Fruit fly (Drosophila melanogaster) whole organism, embryonic: Measurements from ENCODE around the gene CG7183.

ENCODE experiments used
- Ada2b ChIP-seq: fragments of 200-800 bp; sonication (Bioruptor generic); IDR thresholded peaks from 2 replicates; pipeline ENCODE4 v1.3.6; 2022; ENCODE audit warnings: missing biosample characterization, missing genetic modification characterization
- Adf1 ChIP-seq: fragments of 200-800 bp; sonication (Bioruptor generic); IDR thresholded peaks from 2 replicates; pipeline ENCODE4 v1.3.6; 2022; ENCODE audit warnings: missing biosample characterization, missing genetic modification characterization
- CG10431 ChIP-seq: fragments of 200-800 bp; sonication (Bioruptor generic); optimal IDR thresholded peaks from 3 replicates; lab custom pipeline; 2018; ENCODE audit warnings: missing biosample characterization, mild to moderate bottlenecking, missing genetic modification characterization
- CG12659 ChIP-seq: fragments of 200-800 bp; sonication (Bioruptor generic); optimal IDR thresholded peaks from 3 replicates; lab custom pipeline; 2017; ENCODE audit warnings: mild to moderate bottlenecking, missing biosample characterization, missing genetic modification reagents, missing genetic modification characterization
- CG15269 ChIP-seq: fragments of 200-800 bp; sonication (Bioruptor generic); optimal IDR thresholded peaks from 2 replicates; lab custom pipeline; 2018; ENCODE audit warnings: missing biosample characterization, mild to moderate bottlenecking, missing genetic modification characterization, moderate library complexity
- CG16779 ChIP-seq: fragments of 200-800 bp; sonication (Bioruptor generic); IDR thresholded peaks from 2 replicates; pipeline ENCODE4 v1.3.6; 2022; ENCODE audit warnings: missing biosample characterization, missing genetic modification characterization
- CG16813 ChIP-seq: fragments of 200-800 bp; sonication (Bioruptor generic); IDR thresholded peaks from 3 replicates; pipeline ENCODE4 v1.3.6; 2022; ENCODE audit warnings: missing biosample characterization, missing genetic modification characterization; ENCODE audit not compliant: partially characterized antibody
- CG16863 ChIP-seq: fragments of 200-800 bp; sonication (Bioruptor generic); optimal IDR thresholded peaks from 3 replicates; lab custom pipeline; 2016; ENCODE audit warnings: missing biosample characterization, missing genetic modification characterization
- CG18599 ChIP-seq: fragments of 200-800 bp; sonication (Bioruptor generic); optimal IDR thresholded peaks from 3 replicates; lab custom pipeline; 2017; ENCODE audit warnings: missing biosample characterization, missing genetic modification characterization, mild to moderate bottlenecking, moderate library complexity, missing genetic modification reagents
- CG2875 ChIP-seq: fragments of 200-800 bp; sonication (Bioruptor generic); optimal IDR thresholded peaks from 2 replicates; lab custom pipeline; 2017; ENCODE audit warnings: missing biosample characterization, mild to moderate bottlenecking, missing genetic modification characterization, missing genetic modification reagents
- CG3407 ChIP-seq: fragments of 200-800 bp; sonication (Bioruptor generic); optimal IDR thresholded peaks from 2 replicates; lab custom pipeline; 2018; ENCODE audit warnings: missing biosample characterization, mild to moderate bottlenecking, missing genetic modification characterization
- CG34224 ChIP-seq: fragments of 200-800 bp; sonication (Bioruptor generic); IDR thresholded peaks from 3 replicates; pipeline ENCODE4 v1.3.6; 2022; ENCODE audit warnings: missing biosample characterization, missing genetic modification characterization; ENCODE audit not compliant: partially characterized antibody
- CG4360 ChIP-seq: fragments of 200-800 bp; sonication (Bioruptor generic); IDR thresholded peaks from 2 replicates; pipeline ENCODE4 v1.3.6; 2022; ENCODE audit warnings: missing biosample characterization, missing genetic modification characterization
- CG4854 ChIP-seq: fragments of 200-800 bp; sonication (Bioruptor generic); optimal IDR thresholded peaks from 2 replicates; lab custom pipeline; 2016; ENCODE audit warnings: missing biosample characterization, missing genetic modification characterization, inconsistent platforms
- CG6175 ChIP-seq: fragments of 200-800 bp; sonication (Bioruptor generic); IDR thresholded peaks from 3 replicates; pipeline ENCODE4 v1.3.6; 2022; ENCODE audit warnings: missing biosample characterization, missing genetic modification characterization
- Dfd ChIP-seq, 2 experiments: fragments of >200 bp; optimal IDR thresholded peaks; 2 replicates each; lab custom pipeline; 2017; ENCODE audit warnings: missing biosample characterization in 2 of 2, missing genetic modification characterization in 2 of 2
- Dref ChIP-seq: fragments of 200-800 bp; sonication (Bioruptor generic); IDR thresholded peaks from 2 replicates; pipeline ENCODE4 v1.3.6; 2022; ENCODE audit warnings: missing biosample characterization, missing genetic modification characterization
- Ets65A ChIP-seq: fragments of 200-800 bp; sonication (Bioruptor generic); peaks from one replicate; lab custom pipeline; 2016; ENCODE audit warnings: missing biosample characterization, missing genetic modification characterization
- NFAT ChIP-seq: fragments of 200-800 bp; sonication (Bioruptor generic); IDR thresholded peaks from 2 replicates; pipeline ENCODE4 v1.3.6; 2022; ENCODE audit warnings: missing biosample characterization, missing genetic modification characterization
- Nf-YB ChIP-seq: fragments of 200-800 bp; sonication (Bioruptor generic); optimal IDR thresholded peaks from 3 replicates; lab custom pipeline; 2019; ENCODE audit warnings: missing biosample characterization, mild to moderate bottlenecking, missing genetic modification characterization, moderate library complexity
- NfI ChIP-seq: fragments of 200-800 bp; sonication (Bioruptor generic); optimal IDR thresholded peaks from 3 replicates; lab custom pipeline; 2018; ENCODE audit warnings: missing biosample characterization, mild to moderate bottlenecking, missing genetic modification characterization, moderate library complexity
- Oli ChIP-seq: fragments of 200-800 bp; sonication (Bioruptor generic); optimal IDR thresholded peaks from 2 replicates; lab custom pipeline; 2018; ENCODE audit warnings: missing biosample characterization, mild to moderate bottlenecking, missing genetic modification characterization, moderate library complexity
- Sin3A ChIP-seq: fragments of >200 bp; optimal IDR thresholded peaks from 2 replicates; lab custom pipeline; 2018
- Taf1 ChIP-seq: fragments of 200-800 bp; sonication (Bioruptor generic); IDR thresholded peaks from 2 replicates; pipeline ENCODE4 v1.3.6; 2022; ENCODE audit warnings: missing biosample characterization, missing genetic modification characterization
- abd-A ChIP-seq: fragments of 200-800 bp; sonication (Bioruptor generic); optimal IDR thresholded peaks from 3 replicates; lab custom pipeline; 2019; ENCODE audit warnings: missing biosample characterization, mild to moderate bottlenecking, missing genetic modification characterization, moderate library complexity
- bcd ChIP-seq: fragments of 200-800 bp; sonication (Bioruptor generic); optimal IDR thresholded peaks from 2 replicates; lab custom pipeline; 2017; ENCODE audit warnings: missing biosample characterization, mild to moderate bottlenecking, missing genetic modification characterization
- ci ChIP-seq: fragments of 200-800 bp; sonication (Bioruptor generic); IDR thresholded peaks from 3 replicates; pipeline ENCODE4 v1.3.6; 2022; ENCODE audit warnings: missing biosample characterization, missing genetic modification characterization
- crp ChIP-seq, 2 experiments: fragments of 200-800 bp; sonication (Bioruptor generic); optimal IDR thresholded peaks; 2 replicates in 1 of 2; 3 replicates in 1 of 2; lab custom pipeline; 2017; ENCODE audit warnings: missing biosample characterization in 2 of 2, missing genetic modification characterization in 2 of 2, mild to moderate bottlenecking in 1 of 2, moderate library complexity in 1 of 2
- danr ChIP-seq: fragments of 200-800 bp; sonication (Bioruptor generic); IDR thresholded peaks from 2 replicates; pipeline ENCODE4 v1.3.6; 2022; ENCODE audit warnings: missing biosample characterization, missing genetic modification characterization
- dati ChIP-seq: fragments of 200-800 bp; sonication (Bioruptor generic); IDR thresholded peaks from 2 replicates; pipeline ENCODE4 v1.3.6; 2022; ENCODE audit warnings: missing biosample characterization, missing genetic modification characterization
- esg ChIP-seq: fragments of 200-800 bp; sonication (Bioruptor generic); conservative IDR thresholded peaks from 2 replicates; pipeline ENCODE4 v1.3.6; 2022; ENCODE audit warnings: missing biosample characterization, missing genetic modification characterization
- fd96Cb ChIP-seq: fragments of 200-800 bp; sonication (Bioruptor generic); optimal IDR thresholded peaks from 2 replicates; lab custom pipeline; 2018; ENCODE audit warnings: missing biosample characterization, mild to moderate bottlenecking, missing genetic modification characterization, moderate library complexity
- gt ChIP-seq: fragments of 200-800 bp; sonication (Bioruptor generic); IDR thresholded peaks from 2 replicates; pipeline ENCODE4 v1.3.6; 2022; ENCODE audit warnings: missing biosample characterization, missing genetic modification characterization
- hkb ChIP-seq, 2 experiments: fragments of 200-800 bp in 1 of 2; fragments of >200 bp in 1 of 2; sonication (Bioruptor generic) in 1 of 2; IDR thresholded peaks in 1 of 2; optimal IDR thresholded peaks in 1 of 2; 2 replicates each; pipeline versions ENCODE4 v1.3.6 to Lab custom; 2017 to 2022; ENCODE audit warnings: missing biosample characterization in 1 of 2, missing genetic modification characterization in 1 of 2
- jigr1 ChIP-seq: fragments of 200-800 bp; sonication (Bioruptor generic); IDR thresholded peaks from 3 replicates; pipeline ENCODE4 v1.3.6; 2022; ENCODE audit warnings: missing biosample characterization, missing genetic modification characterization
- kay ChIP-seq: fragments of 200-800 bp; sonication (Bioruptor generic); optimal IDR thresholded peaks from 2 replicates; lab custom pipeline; 2016; ENCODE audit warnings: missing biosample characterization, missing genetic modification characterization
- odd ChIP-seq: fragments of 200-800 bp; sonication (Bioruptor generic); optimal IDR thresholded peaks from 2 replicates; lab custom pipeline; 2017; ENCODE audit warnings: missing biosample characterization, mild to moderate bottlenecking, missing genetic modification characterization
- phol ChIP-seq: fragments of 200-800 bp; sonication (Bioruptor generic); optimal IDR thresholded peaks from 3 replicates; lab custom pipeline; 2018; ENCODE audit warnings: missing biosample characterization, mild to moderate bottlenecking, missing genetic modification characterization, moderate library complexity
- pum ChIP-seq: fragments of 200-800 bp; sonication (Bioruptor generic); optimal IDR thresholded peaks from 2 replicates; lab custom pipeline; 2016; ENCODE audit warnings: missing biosample characterization, missing genetic modification characterization
- pzg ChIP-seq: fragments of 200-800 bp; sonication (Bioruptor generic); optimal IDR thresholded peaks from 3 replicates; lab custom pipeline; 2018; ENCODE audit warnings: missing biosample characterization, mild to moderate bottlenecking, missing genetic modification characterization, moderate library complexity
- ro ChIP-seq: fragments of 200-800 bp; sonication (Bioruptor generic); IDR thresholded peaks from 2 replicates; pipeline ENCODE4 v1.3.6; 2022; ENCODE audit warnings: missing biosample characterization, missing genetic modification characterization
- seq ChIP-seq: fragments of 200-800 bp; sonication (Bioruptor generic); IDR thresholded peaks from 2 replicates; pipeline ENCODE4 v1.3.6; 2022; ENCODE audit warnings: missing biosample characterization, missing genetic modification characterization
- slp2 ChIP-seq: fragments of 200-800 bp; sonication (Bioruptor generic); optimal IDR thresholded peaks from 2 replicates; lab custom pipeline; 2016; ENCODE audit warnings: missing biosample characterization, missing genetic modification characterization
- sna ChIP-seq: fragments of 200-800 bp; sonication (Bioruptor generic); IDR thresholded peaks from 2 replicates; pipeline ENCODE4 v1.3.6; 2022; ENCODE audit warnings: missing biosample characterization, missing genetic modification characterization; ENCODE audit not compliant: partially characterized antibody
- sob ChIP-seq: fragments of 200-800 bp; sonication (Bioruptor generic); IDR thresholded peaks from 2 replicates; pipeline ENCODE4 v1.3.6; 2022; ENCODE audit warnings: missing biosample characterization, missing genetic modification characterization
- ssp ChIP-seq: fragments of 200-800 bp; sonication (Bioruptor generic); IDR thresholded peaks from 2 replicates; pipeline ENCODE4 v1.3.6; 2022; ENCODE audit warnings: missing biosample characterization, missing genetic modification characterization
- stc ChIP-seq: fragments of 200-800 bp; sonication (Bioruptor generic); IDR thresholded peaks from 2 replicates; pipeline ENCODE4 v1.3.6; 2022; ENCODE audit warnings: missing biosample characterization, missing genetic modification characterization
- sug ChIP-seq: fragments of 200-800 bp; optimal IDR thresholded peaks from 2 replicates; lab custom pipeline; 2019; ENCODE audit warnings: missing biosample characterization, mild to moderate bottlenecking, missing genetic modification characterization, moderate library complexity
- usp ChIP-seq: fragments of >200 bp; optimal IDR thresholded peaks from 2 replicates; lab custom pipeline; 2017; ENCODE audit warnings: missing biosample characterization, missing genetic modification characterization
- wdn ChIP-seq: fragments of 200-800 bp; sonication (Bioruptor generic); IDR thresholded peaks from 2 replicates; pipeline ENCODE4 v1.3.6; 2022; ENCODE audit warnings: missing biosample characterization, missing genetic modification characterization
- zfh2 ChIP-seq: fragments of 200-800 bp; sonication (Bioruptor generic); optimal IDR thresholded peaks from 2 replicates; lab custom pipeline; 2016; ENCODE audit warnings: missing biosample characterization, missing genetic modification characterization

Gene CG7183

dm6 chr3R:18220211-18220749 lies at the start of gene CG7183, which contains the start of gene CG7988 (continued):
- TF ChIP-seq stc (GFP tag; lab: Robert Waterston, UW) (peak; percentile 98), dati (peak; percentile 93), wdn (GFP tag; lab: Robert Waterston, UW) (peak; percentile 96), ro (GFP tag; lab: Robert Waterston, UW) (peak; percentile 99), sob (peak; percentile 99), NfI (GFP tag; lab: Kevin White, UChicago) (peak; percentile 97), phol (peak; percentile 98), kay (GFP tag; lab: Kevin White, UChicago) (peak; percentile 96), CG15269 (peak; percentile 98), CG12659 (peak; percentile 98), jigr1 (GFP tag; lab: Robert Waterston, UW) (peak; percentile 95), pum (GFP tag; lab: Kevin White, UChicago) (peak; percentile 96), danr (GFP tag; lab: Robert Waterston, UW) (peak; percentile 96), NFAT (GFP tag; lab: Robert Waterston, UW) (peak; percentile 96), CG16813 (GFP tag; lab: Robert Waterston, UW) (no peak), esg (peak; percentile 98), abd-A (no peak), bcd (GFP tag; lab: Kevin White, UChicago) (peak; percentile 96), hkb (optimal IDR thresholded peaks at IDR 0.05; lab: Kevin White, UChicago) (no peak), hkb (GFP tag; IDR thresholded peaks at IDR 0.05; lab: Robert Waterston, UW) (peak; percentile 98), zfh2 (GFP tag; lab: Kevin White, UChicago) (peak; percentile 91), Adf1 (peak; percentile 86), ssp (GFP tag; lab: Robert Waterston, UW) (peak; percentile 95), Ada2b (GFP tag; lab: Robert Waterston, UW) (peak; percentile 98), CG10431 (GFP tag; lab: Kevin White, UChicago) (peak; percentile 86), sug (peak; percentile 96), CG16779 (peak; percentile 90), Sin3A (lab: Kevin White, UChicago) (peak; percentile 14), slp2 (GFP tag; lab: Kevin White, UChicago) (peak; percentile 86), Taf1 (GFP tag; lab: Robert Waterston, UW) (peak; percentile 92), CG18599 (GFP tag; lab: Kevin White, UChicago) (peak; percentile 96), crp (GFP tag; optimal IDR thresholded peaks at IDR 0.05; lab: Kevin White, UChicago) (peak; percentile 98), CG16863 (peak; percentile 94), gt (GFP tag; lab: Robert Waterston, UW) (peak; percentile 94), ci (GFP tag; lab: Robert Waterston, UW) (peak; percentile 97)

- TF ChIP-seq seq: peak; percentile 71; the same call in 1 of the 2 replicates
- peak; percentile 91 for TF ChIP-seq CG4360
- peak in 1 of 2 experiments; percentile 39 for TF ChIP-seq Dfd (GFP tag; optimal IDR thresholded peaks at IDR 0.05; lab: Kevin White, UChicago)
- TF ChIP-seq sna: 0 out of 2 replicates have a peak, but pooled peaks have one; percentile 27
- no peak for TF ChIP-seq fd96Cb (tag; lab: Kevin White, UChicago)
- no peak for TF ChIP-seq usp (GFP tag; lab: Kevin White, UChicago)
- TF ChIP-seq CG6175: no peak
- TF ChIP-seq Nf-YB: peak; percentile 73
- TF ChIP-seq CG2875: no peak
- no peak for TF ChIP-seq odd (GFP tag; lab: Kevin White, UChicago)
- TF ChIP-seq CG3407 (GFP tag; lab: Kevin White, UChicago): no peak
- TF ChIP-seq CG34224: 0 out of 3 replicates have a peak, but pooled peaks have one; percentile 15
- TF ChIP-seq Oli (tag; lab: Kevin White, UChicago): no peak
- TF ChIP-seq pzg (GFP tag; lab: Kevin White, UChicago): no peak
- peak; percentile 92 for TF ChIP-seq Ets65A
- TF ChIP-seq CG4854 (GFP tag; lab: Kevin White, UChicago): no peak
- no peak for TF ChIP-seq Dref
Measured at dm6 chr3R:18269744-18270348, 49.3 kb upstream of the CG7183 start.
